Fruit fly (Drosophila melanogaster) whole organism, prepupa: ENCODE results near the gene AANATL3.

ENCODE experiments used
- Blimp-1 ChIP-seq: fragments of 200-800 bp; sonication (Bioruptor generic); optimal IDR thresholded peaks from 3 replicates; lab custom pipeline; 2017; ENCODE audit warnings: missing biosample characterization, missing genetic modification characterization, mild to moderate bottlenecking, moderate library complexity, missing genetic modification reagents
- CG10631 ChIP-seq: fragments of 200-800 bp; sonication (Bioruptor generic); optimal IDR thresholded peaks from 2 replicates; lab custom pipeline; 2016; ENCODE audit warnings: missing biosample characterization, missing genetic modification characterization
- CG10669 ChIP-seq: fragments of 200-800 bp; sonication (Bioruptor generic); optimal IDR thresholded peaks from 3 replicates; lab custom pipeline; 2018; ENCODE audit warnings: missing biosample characterization, mild to moderate bottlenecking, missing genetic modification characterization, moderate library complexity
- CG11294 ChIP-seq: fragments of 200-800 bp; sonication (Bioruptor generic); IDR thresholded peaks from 2 replicates; pipeline ENCODE4 v1.3.6; 2022; ENCODE audit warnings: missing biosample characterization, missing genetic modification characterization
- CG11762 ChIP-seq: fragments of 200-800 bp; sonication (Bioruptor generic); optimal IDR thresholded peaks from 3 replicates; lab custom pipeline; 2016; ENCODE audit warnings: missing biosample characterization, missing genetic modification characterization; ENCODE audit not compliant: insufficient read depth
- CG11902 ChIP-seq: fragments of 200-800 bp; sonication (Bioruptor generic); optimal IDR thresholded peaks from 3 replicates; lab custom pipeline; 2016; ENCODE audit warnings: missing biosample characterization, missing genetic modification characterization
- CG15336 ChIP-seq: fragments of 200-800 bp; sonication (Bioruptor generic); IDR thresholded peaks from 2 replicates; pipeline ENCODE4 v1.3.6; 2022; ENCODE audit warnings: missing biosample characterization, missing genetic modification characterization
- CG1621 ChIP-seq: fragments of 200-800 bp; sonication (Bioruptor generic); optimal IDR thresholded peaks from 3 replicates; lab custom pipeline; 2018; ENCODE audit warnings: missing biosample characterization, mild to moderate bottlenecking, missing genetic modification characterization
- CG16779 ChIP-seq: fragments of 200-800 bp; sonication (Bioruptor generic); optimal IDR thresholded peaks from 3 replicates; lab custom pipeline; 2017; ENCODE audit warnings: missing biosample characterization, mild to moderate bottlenecking, missing genetic modification characterization
- CG3032 ChIP-seq: fragments of 200-800 bp; optimal IDR thresholded peaks from 2 replicates; lab custom pipeline; 2019; ENCODE audit warnings: missing biosample characterization, mild to moderate bottlenecking, missing genetic modification characterization, moderate library complexity
- CG31627 ChIP-seq: fragments of 200-800 bp; sonication (Bioruptor generic); optimal IDR thresholded peaks from 3 replicates; lab custom pipeline; 2016; ENCODE audit warnings: missing biosample characterization, missing genetic modification characterization
- CG32006 ChIP-seq: fragments of 200-800 bp; sonication (Bioruptor generic); optimal IDR thresholded peaks from 3 replicates; lab custom pipeline; 2017; ENCODE audit warnings: missing biosample characterization, mild to moderate bottlenecking, missing genetic modification characterization
- CG34406 ChIP-seq: fragments of 200-800 bp; sonication (Bioruptor generic); optimal IDR thresholded peaks from 3 replicates; lab custom pipeline; 2016; ENCODE audit warnings: missing biosample characterization, missing genetic modification characterization
- CG6276 ChIP-seq: fragments of 200-800 bp; sonication (Bioruptor generic); optimal IDR thresholded peaks from 2 replicates; lab custom pipeline; 2017; ENCODE audit warnings: missing biosample characterization, mild to moderate bottlenecking, missing genetic modification characterization
- CG6792 ChIP-seq: fragments of 200-800 bp; sonication (Bioruptor generic); optimal IDR thresholded peaks from 3 replicates; lab custom pipeline; 2016; ENCODE audit warnings: missing biosample characterization, missing genetic modification characterization
- CG6808 ChIP-seq: fragments of 200-800 bp; sonication (Bioruptor generic); optimal IDR thresholded peaks from 3 replicates; lab custom pipeline; 2017; ENCODE audit warnings: missing biosample characterization, missing genetic modification characterization, mild to moderate bottlenecking, moderate library complexity, missing genetic modification reagents
- CG6854 ChIP-seq: fragments of 200-800 bp; sonication (Bioruptor generic); optimal IDR thresholded peaks from 2 replicates; lab custom pipeline; 2017; ENCODE audit warnings: missing biosample characterization, mild to moderate bottlenecking, missing genetic modification characterization
- CG7368 ChIP-seq: fragments of 200-800 bp; sonication (Bioruptor generic); optimal IDR thresholded peaks from 3 replicates; lab custom pipeline; 2016; ENCODE audit warnings: missing biosample characterization, missing genetic modification characterization
- CG8119 ChIP-seq: fragments of 200-800 bp; sonication (Bioruptor generic); IDR thresholded peaks from 3 replicates; pipeline ENCODE4 v1.3.6; 2022; ENCODE audit warnings: missing biosample characterization, missing genetic modification characterization
- CG8319 ChIP-seq: fragments of 200-800 bp; sonication (Bioruptor generic); optimal IDR thresholded peaks from 3 replicates; lab custom pipeline; 2016; ENCODE audit warnings: missing biosample characterization, missing genetic modification characterization
- CG8632 ChIP-seq: fragments of 200-800 bp; sonication (Bioruptor generic); optimal IDR thresholded peaks from 3 replicates; lab custom pipeline; 2016; ENCODE audit warnings: missing biosample characterization, missing genetic modification characterization
- CG9139 ChIP-seq: fragments of 200-800 bp; sonication (Bioruptor generic); optimal IDR thresholded peaks from 3 replicates; lab custom pipeline; 2017; ENCODE audit warnings: missing biosample characterization, mild to moderate bottlenecking, missing genetic modification characterization
- Eip75B ChIP-seq: fragments of 200-800 bp; sonication (Bioruptor generic); optimal IDR thresholded peaks from 3 replicates; lab custom pipeline; 2016; ENCODE audit warnings: missing biosample characterization, missing genetic modification characterization
- Eip78C ChIP-seq: fragments of 200-800 bp; sonication (Bioruptor generic); peaks from one replicate; lab custom pipeline; 2016; ENCODE audit warnings: missing biosample characterization, missing genetic modification characterization
- Eip93F ChIP-seq: fragments of 200-800 bp; sonication (Bioruptor generic); optimal IDR thresholded peaks from 2 replicates; lab custom pipeline; 2016; ENCODE audit warnings: missing biosample characterization, mild to moderate bottlenecking, missing genetic modification characterization
- Ets21C ChIP-seq: fragments of 200-800 bp; sonication (Bioruptor generic); optimal IDR thresholded peaks from 3 replicates; lab custom pipeline; 2016; ENCODE audit warnings: missing biosample characterization, missing genetic modification characterization
- Gug ChIP-seq: fragments of 200-800 bp; sonication (Bioruptor generic); IDR thresholded peaks from 2 replicates; pipeline ENCODE4 v1.3.6; 2022; ENCODE audit warnings: missing biosample characterization, missing genetic modification characterization
- Hr38 ChIP-seq: sonication (Bioruptor generic); optimal IDR thresholded peaks from 2 replicates; lab custom pipeline; 2016; ENCODE audit warnings: missing biosample characterization, missing genetic modification characterization
- Hr39 ChIP-seq: fragments of 200-800 bp; sonication (Bioruptor generic); optimal IDR thresholded peaks from 2 replicates; lab custom pipeline; 2016; ENCODE audit warnings: missing biosample characterization, missing genetic modification characterization
- Hr4 ChIP-seq: fragments of 200-800 bp; sonication (Bioruptor generic); optimal IDR thresholded peaks from 3 replicates; lab custom pipeline; 2016; ENCODE audit warnings: missing biosample characterization, missing genetic modification characterization
- Lpt ChIP-seq: fragments of 200-800 bp; sonication (Bioruptor generic); optimal IDR thresholded peaks from 3 replicates; lab custom pipeline; 2016; ENCODE audit warnings: missing biosample characterization, missing genetic modification characterization
- Met ChIP-seq: fragments of 200-800 bp; sonication (Bioruptor generic); optimal IDR thresholded peaks from 3 replicates; lab custom pipeline; 2016; ENCODE audit warnings: missing biosample characterization, missing genetic modification characterization
- OdsH ChIP-seq: fragments of 200-800 bp; sonication (Bioruptor generic); optimal IDR thresholded peaks from 3 replicates; lab custom pipeline; 2016; ENCODE audit warnings: missing biosample characterization, missing genetic modification characterization
- Smox ChIP-seq: fragments of 200-800 bp; sonication (Bioruptor generic); optimal IDR thresholded peaks from 3 replicates; lab custom pipeline; 2016; ENCODE audit warnings: missing biosample characterization, missing genetic modification characterization
- Sox102F ChIP-seq: fragments of 200-800 bp; sonication (Bioruptor generic); optimal IDR thresholded peaks from 2 replicates; lab custom pipeline; 2016; ENCODE audit warnings: missing biosample characterization, mild to moderate bottlenecking, missing genetic modification characterization
- Sox14 ChIP-seq: fragments of 200-800 bp; sonication (Bioruptor generic); optimal IDR thresholded peaks from 3 replicates; lab custom pipeline; 2016; ENCODE audit warnings: missing biosample characterization, missing genetic modification characterization
- Sox15 ChIP-seq: fragments of 200-800 bp; sonication (Bioruptor generic); optimal IDR thresholded peaks from 3 replicates; lab custom pipeline; 2016; ENCODE audit warnings: missing biosample characterization, missing genetic modification characterization
- achi ChIP-seq: fragments of 200-800 bp; sonication (Bioruptor generic); optimal IDR thresholded peaks from 3 replicates; lab custom pipeline; 2016; ENCODE audit warnings: missing biosample characterization, missing genetic modification characterization
- acj6 ChIP-seq: fragments of 200-800 bp; sonication (Bioruptor generic); optimal IDR thresholded peaks from 3 replicates; lab custom pipeline; 2016; ENCODE audit warnings: missing biosample characterization, missing genetic modification characterization
- dsx ChIP-seq: fragments of 200-800 bp; optimal IDR thresholded peaks from 3 replicates; lab custom pipeline; 2019; ENCODE audit warnings: missing biosample characterization, mild to moderate bottlenecking, missing genetic modification characterization, moderate library complexity; ENCODE audit not compliant: poor library complexity, severe bottlenecking
- esn ChIP-seq: fragments of 200-800 bp; sonication (Bioruptor generic); optimal IDR thresholded peaks from 2 replicates; lab custom pipeline; 2016; ENCODE audit warnings: missing biosample characterization, mild to moderate bottlenecking, missing genetic modification characterization, moderate library complexity
- fd59A ChIP-seq: fragments of 200-800 bp; sonication (Bioruptor generic); optimal IDR thresholded peaks from 2 replicates; lab custom pipeline; 2017; ENCODE audit warnings: missing biosample characterization, mild to moderate bottlenecking, missing genetic modification characterization, missing genetic modification reagents
- fd85E ChIP-seq: fragments of 200-800 bp; sonication (Bioruptor generic); optimal IDR thresholded peaks from 3 replicates; lab custom pipeline; 2016; ENCODE audit warnings: missing biosample characterization, missing genetic modification characterization
- lz ChIP-seq: fragments of 200-800 bp; sonication (Bioruptor generic); optimal IDR thresholded peaks from 3 replicates; lab custom pipeline; 2016; ENCODE audit warnings: missing biosample characterization, missing genetic modification characterization
- net ChIP-seq: fragments of 200-800 bp; sonication (Bioruptor generic); optimal IDR thresholded peaks from 3 replicates; lab custom pipeline; 2016; ENCODE audit warnings: missing biosample characterization, missing genetic modification characterization
- pdm3 ChIP-seq: fragments of 200-800 bp; sonication (Bioruptor generic); optimal IDR thresholded peaks from 3 replicates; lab custom pipeline; 2016; ENCODE audit warnings: missing biosample characterization, missing genetic modification characterization
- salr ChIP-seq, 2 experiments: fragments of 200-800 bp; sonication (Bioruptor generic); optimal IDR thresholded peaks; 3 replicates each; lab custom pipeline; 2016 to 2018; ENCODE audit warnings: missing biosample characterization in 2 of 2, missing genetic modification characterization in 2 of 2, mild to moderate bottlenecking in 1 of 2
- spab ChIP-seq: fragments of 200-800 bp; sonication (Bioruptor generic); optimal IDR thresholded peaks from 2 replicates; lab custom pipeline; 2017; ENCODE audit warnings: missing biosample characterization, mild to moderate bottlenecking, missing genetic modification characterization, missing genetic modification reagents
- ss ChIP-seq, 2 experiments: fragments of 200-800 bp; sonication (Bioruptor generic); optimal IDR thresholded peaks; 2 replicates in 1 of 2; 3 replicates in 1 of 2; lab custom pipeline; 2017 to 2018; ENCODE audit warnings: mild to moderate bottlenecking in 2 of 2, missing biosample characterization in 2 of 2, missing genetic modification characterization in 2 of 2, moderate library complexity in 1 of 2
- svp ChIP-seq: fragments of 200-800 bp; sonication (Bioruptor generic); peaks from one replicate; lab custom pipeline; 2016; ENCODE audit warnings: missing biosample characterization, missing genetic modification characterization
- topi ChIP-seq: fragments of 200-800 bp; sonication (Bioruptor generic); optimal IDR thresholded peaks from 3 replicates; lab custom pipeline; 2016; ENCODE audit warnings: missing biosample characterization, missing genetic modification characterization
- vri ChIP-seq: fragments of 200-800 bp; sonication (Bioruptor generic); optimal IDR thresholded peaks from 3 replicates; lab custom pipeline; 2016; ENCODE audit warnings: missing biosample characterization, mild to moderate bottlenecking, missing genetic modification characterization

The AANATL3 gene

DNA sequence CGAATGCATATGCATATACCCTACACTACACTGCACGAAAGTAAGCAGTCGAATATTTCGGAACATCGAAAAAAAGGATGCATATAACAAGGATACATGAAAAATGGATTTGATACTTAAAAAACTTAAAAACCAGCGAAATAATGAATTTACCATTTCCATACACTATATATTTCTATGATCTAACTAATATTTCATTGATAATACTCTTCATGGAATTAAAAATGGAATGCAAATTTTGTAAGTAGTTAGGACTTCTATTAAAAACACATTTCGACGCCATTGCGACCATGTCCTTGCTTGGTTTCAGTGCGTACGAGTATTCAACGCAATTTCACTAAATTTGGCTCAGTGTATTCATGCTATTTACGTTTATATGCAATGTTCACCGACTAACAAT, 23.5 kb downstream of the AANATL3 start:
- TF ChIP-seq CG11762 (GFP tag; lab: Kevin White, UChicago) = peak; percentile 19
- peak; percentile 46 for TF ChIP-seq CG8632
- peak; percentile 44 for TF ChIP-seq CG31627
- peak; percentile 51 for TF ChIP-seq net
- TF ChIP-seq CG3032 (tag; lab: Kevin White, UChicago) = peak; percentile 53
- TF ChIP-seq CG8119 = no peak
- TF ChIP-seq Hr39 (GFP tag; lab: Kevin White, UChicago) = peak; percentile 32
- TF ChIP-seq Met (GFP tag; lab: Kevin White, UChicago) = peak; percentile 49
- peak; percentile 29 for TF ChIP-seq CG6276 (GFP tag; lab: Kevin White, UChicago)
- peak; percentile 32 for TF ChIP-seq CG6792
- TF ChIP-seq salr (GFP tag; optimal IDR thresholded peaks at IDR 0.05; lab: Kevin White, UChicago) = peak in 1 of 2 experiments; percentile 64
- no peak for TF ChIP-seq CG6854
- TF ChIP-seq lz (GFP tag; lab: Kevin White, UChicago) = peak; percentile 44
- peak; percentile 24; the same call in 1 of the 2 replicates for TF ChIP-seq Gug
- TF ChIP-seq Ets21C = no peak
- peak; percentile 52 for TF ChIP-seq CG10631 (GFP tag; lab: Kevin White, UChicago)
- peak in 1 of 2 experiments; percentile 50 for TF ChIP-seq ss (GFP tag; optimal IDR thresholded peaks at IDR 0.05; lab: Kevin White, UChicago)
- peak; percentile 73 for TF ChIP-seq CG32006 (GFP tag; lab: Kevin White, UChicago)
- peak; percentile 68 for TF ChIP-seq Hr4 (GFP tag; lab: Kevin White, UChicago)
- TF ChIP-seq vri = no peak
- peak; percentile 54 for TF ChIP-seq CG6808 (GFP tag; lab: Kevin White, UChicago)
- TF ChIP-seq CG7368 (GFP tag; lab: Kevin White, UChicago) = peak; percentile 26
- peak; percentile 16 for TF ChIP-seq Sox15 (GFP tag; lab: Kevin White, UChicago)
- TF ChIP-seq Eip93F (GFP tag; lab: Kevin White, UChicago) = no peak
- peak; percentile 57 for TF ChIP-seq spab
- TF ChIP-seq Sox14 (GFP tag; lab: Kevin White, UChicago) = peak; percentile 38
- TF ChIP-seq Lpt (GFP tag; lab: Kevin White, UChicago) = no peak
- TF ChIP-seq dsx = peak; percentile 27
- TF ChIP-seq svp (GFP tag; lab: Kevin White, UChicago) = peak; percentile 66
- TF ChIP-seq CG9139 (GFP tag; lab: Kevin White, UChicago) = no peak
- peak; percentile 44 for TF ChIP-seq OdsH (GFP tag; lab: Kevin White, UChicago)
- TF ChIP-seq Eip75B (GFP tag; lab: Kevin White, UChicago) = peak; percentile 32
- 0 out of 2 replicates have a peak, but pooled peaks have one; percentile 17 for TF ChIP-seq CG15336
- TF ChIP-seq esn (GFP tag; lab: Kevin White, UChicago) = peak; percentile 58
- TF ChIP-seq acj6 = peak; percentile 56
- TF ChIP-seq fd85E = no peak
- TF ChIP-seq CG11902 = no peak
- peak; percentile 88 for TF ChIP-seq Eip78C (GFP tag; lab: Kevin White, UChicago)
- peak; percentile 55 for TF ChIP-seq pdm3
- peak; percentile 51 for TF ChIP-seq achi
- TF ChIP-seq fd59A = peak; percentile 39
- peak; percentile 25 for TF ChIP-seq CG34406 (GFP tag; lab: Kevin White, UChicago)
- peak; percentile 24 for TF ChIP-seq Smox (GFP tag; lab: Kevin White, UChicago)
- no peak for TF ChIP-seq Hr38 (GFP tag; lab: Kevin White, UChicago)
- peak; percentile 23 for TF ChIP-seq CG8319
- TF ChIP-seq CG1621 (tag; lab: Kevin White, UChicago) = peak; percentile 20
- no peak for TF ChIP-seq CG11294 (GFP tag; lab: Robert Waterston, UW)
- TF ChIP-seq Blimp-1 (GFP tag; lab: Kevin White, UChicago) = no peak
- peak; percentile 37 for TF ChIP-seq Sox102F
- peak; percentile 45 for TF ChIP-seq CG10669
- peak; percentile 47 for TF ChIP-seq topi (GFP tag; lab: Kevin White, UChicago)
- no peak for TF ChIP-seq CG16779 (tag; lab: Kevin White, UChicago)
